Fruit fly (Drosophila melanogaster): ENCODE results near the gene Ide.

The Ide gene

dm6 chr3L:20385006-20385405 is 9.3 kb upstream of the Ide start:
- TF ChIP-seq CG11617 (GFP tag; optimal IDR thresholded peaks at IDR 0.05) (no peak), kay (GFP tag; ENCODE audit: borderline replicate concordance) (peak; percentile 93)

- TF ChIP-seq CG7101 (tag; optimal IDR thresholded peaks at IDR 0.05) (peak; percentile 87), pad (GFP tag; optimal IDR thresholded peaks at IDR 0.05) (peak; percentile 76), toe (GFP tag; optimal IDR thresholded peaks at IDR 0.05) (peak; percentile 80), kay (GFP tag; ENCODE audit: borderline replicate concordance) (no peak), CG14711 (tag; optimal IDR thresholded peaks at IDR 0.05) (peak; percentile 84), cic (GFP tag; optimal IDR thresholded peaks at IDR 0.05) (peak; percentile 37), bab1 (GFP tag; optimal IDR thresholded peaks at IDR 0.05) (peak; percentile 78), CG33017 (tag; optimal IDR thresholded peaks at IDR 0.05) (peak; percentile 85), CG7045 (GFP tag; optimal IDR thresholded peaks at IDR 0.05) (peak; percentile 85), CG5204 (GFP tag; optimal IDR thresholded peaks at IDR 0.05) (peak; percentile 83), ovo (GFP tag; optimal IDR thresholded peaks at IDR 0.05) (peak; percentile 59), Hr96 (GFP tag; optimal IDR thresholded peaks at IDR 0.05) (peak; percentile 77), CG1620 (GFP tag; optimal IDR thresholded peaks at IDR 0.05) (peak; percentile 81), CG11617 (GFP tag; optimal IDR thresholded peaks at IDR 0.05) (peak; percentile 86), Crg-1 (GFP tag; optimal IDR thresholded peaks at IDR 0.05) (peak; percentile 90), cnc (optimal IDR thresholded peaks at IDR 0.05) (peak in 1 of 2 experiments; percentile 27), CG12768 (GFP tag; optimal IDR thresholded peaks at IDR 0.05) (peak; percentile 75), tj (GFP tag; optimal IDR thresholded peaks at IDR 0.05) (peak; percentile 99), Mnt (GFP tag; optimal IDR thresholded peaks at IDR 0.05) (peak; percentile 69), Clk (GFP tag; optimal IDR thresholded peaks at IDR 0.05) (peak; percentile 69)
Observed at dm6 chr3L:20384086-20384810, 8.6 kb upstream of the Ide start, which contains the start of the genes CG5498 and fbl. Gene CG5498, minus strand, starts transcription at chr3L:20384109. Gene fbl, plus strand, starts transcription at chr3L:20384429.

dm6 chr3L:20379496-20379895 is 3.8 kb upstream of the Ide start:
- no peak for TF ChIP-seq CG33017 (tag; optimal IDR thresholded peaks at IDR 0.05)
- no peak for TF ChIP-seq CG14711 (tag; optimal IDR thresholded peaks at IDR 0.05)
- no peak for TF ChIP-seq pad (GFP tag; optimal IDR thresholded peaks at IDR 0.05)
- no peak for TF ChIP-seq kay (GFP tag; ENCODE audit: borderline replicate concordance)
- no peak for TF ChIP-seq cic (GFP tag; optimal IDR thresholded peaks at IDR 0.05)
- TF ChIP-seq Clk (GFP tag; optimal IDR thresholded peaks at IDR 0.05): no peak
- no peak for TF ChIP-seq CG11617 (GFP tag; optimal IDR thresholded peaks at IDR 0.05)
- no peak for TF ChIP-seq Crg-1 (GFP tag; optimal IDR thresholded peaks at IDR 0.05)
- no peak for TF ChIP-seq Hr96 (GFP tag; optimal IDR thresholded peaks at IDR 0.05)
- no peak for TF ChIP-seq Mnt (GFP tag; optimal IDR thresholded peaks at IDR 0.05)
- no peak for TF ChIP-seq CG7045 (GFP tag; optimal IDR thresholded peaks at IDR 0.05)
- TF ChIP-seq tj (GFP tag; optimal IDR thresholded peaks at IDR 0.05): no peak

dm6 chr3L:20376564-20376920 is 846 bp upstream of the Ide start:
- TF ChIP-seq CG1620 (GFP tag; optimal IDR thresholded peaks at IDR 0.05) (no peak), cic (GFP tag; optimal IDR thresholded peaks at IDR 0.05) (peak; percentile 15)

dm6 chr3L:20375467-20375866 is 229 bp downstream of the Ide start:
- TF ChIP-seq Mnt (GFP tag; optimal IDR thresholded peaks at IDR 0.05): no peak
- TF ChIP-seq CG1620 (GFP tag; optimal IDR thresholded peaks at IDR 0.05): no peak
- TF ChIP-seq cnc (optimal IDR thresholded peaks at IDR 0.05): no peak
- TF ChIP-seq CG7045 (GFP tag; optimal IDR thresholded peaks at IDR 0.05): no peak
- no peak for TF ChIP-seq kay (GFP tag; ENCODE audit: borderline replicate concordance)
- no peak for TF ChIP-seq tj (GFP tag; optimal IDR thresholded peaks at IDR 0.05)
- no peak for TF ChIP-seq CG11617 (GFP tag; optimal IDR thresholded peaks at IDR 0.05)
- no peak for TF ChIP-seq bab1 (GFP tag; optimal IDR thresholded peaks at IDR 0.05)
- TF ChIP-seq toe (GFP tag; optimal IDR thresholded peaks at IDR 0.05): no peak
- TF ChIP-seq Clk (GFP tag; optimal IDR thresholded peaks at IDR 0.05): no peak
- TF ChIP-seq CG12768 (GFP tag; optimal IDR thresholded peaks at IDR 0.05): no peak
- TF ChIP-seq CG5204 (GFP tag; optimal IDR thresholded peaks at IDR 0.05): no peak
- no peak for TF ChIP-seq Crg-1 (GFP tag; optimal IDR thresholded peaks at IDR 0.05)
- TF ChIP-seq ovo (GFP tag; optimal IDR thresholded peaks at IDR 0.05): no peak
- TF ChIP-seq CG14711 (tag; optimal IDR thresholded peaks at IDR 0.05): no peak
- no peak for TF ChIP-seq CG33017 (tag; optimal IDR thresholded peaks at IDR 0.05)
- no peak for TF ChIP-seq pad (GFP tag; optimal IDR thresholded peaks at IDR 0.05)

- TF ChIP-seq CG14711 (tag; optimal IDR thresholded peaks at IDR 0.05) (no peak), cic (GFP tag; optimal IDR thresholded peaks at IDR 0.05) (no peak), CG33017 (tag; optimal IDR thresholded peaks at IDR 0.05) (no peak), Mnt (GFP tag; optimal IDR thresholded peaks at IDR 0.05) (no peak), CG7101 (tag; optimal IDR thresholded peaks at IDR 0.05) (no peak), CG7045 (GFP tag; optimal IDR thresholded peaks at IDR 0.05) (no peak), toe (GFP tag; optimal IDR thresholded peaks at IDR 0.05) (no peak), bab1 (GFP tag; optimal IDR thresholded peaks at IDR 0.05) (no peak), Clk (GFP tag; optimal IDR thresholded peaks at IDR 0.05) (no peak), pad (GFP tag; optimal IDR thresholded peaks at IDR 0.05) (no peak), kay (GFP tag; ENCODE audit: borderline replicate concordance) (no peak), tj (GFP tag; optimal IDR thresholded peaks at IDR 0.05) (no peak), CG12768 (GFP tag; optimal IDR thresholded peaks at IDR 0.05) (no peak), cnc (optimal IDR thresholded peaks at IDR 0.05) (no peak), CG11617 (GFP tag; optimal IDR thresholded peaks at IDR 0.05) (no peak), Crg-1 (GFP tag; optimal IDR thresholded peaks at IDR 0.05) (no peak), CG5204 (GFP tag; optimal IDR thresholded peaks at IDR 0.05) (no peak), CG1620 (GFP tag; optimal IDR thresholded peaks at IDR 0.05) (no peak), Hr96 (GFP tag; optimal IDR thresholded peaks at IDR 0.05) (no peak)
Observed at dm6 chr3L:20370013-20370412, 5.7 kb downstream of the Ide start, which contains the start of gene CG13247. Gene CG13247, plus strand, starts transcription at chr3L:20370313.
